Worm (Caenorhabditis elegans) whole organism, L1 larva: ENCODE results near the gene pafo-1.

Source experiments
- ama-1 ChIP-seq: fragments of 150-350 bp; optimal IDR thresholded peaks from 2 replicates; lab custom pipeline; 2014
- ceh-82 ChIP-seq, 3 experiments: fragments of 150-350 bp in 1 of 3; sonication (generic microtip) in 2 of 3; optimal IDR thresholded peaks; 2 replicates each; lab custom pipeline; 2014 to 2017; ENCODE audit warnings: missing biosample characterization in 3 of 3, missing genetic modification characterization in 3 of 3
- elt-2 ChIP-seq: sonication (generic microtip); optimal IDR thresholded peaks from 2 replicates; lab custom pipeline; 2016; ENCODE audit warnings: missing genetic modification characterization, mild to moderate bottlenecking, inconsistent platforms, missing compliant biosample characterization, missing genetic modification reagents
- elt-3 ChIP-seq, 6 experiments: fragments of 150-350 bp in 1 of 6; sonication (generic microtip); optimal IDR thresholded peaks; 2 replicates each; lab custom pipeline; 2017 to 2018; ENCODE audit warnings: missing biosample characterization in 6 of 6, missing genetic modification characterization in 6 of 6, inconsistent platforms in 1 of 6
- mdl-1 ChIP-seq, 2 experiments: fragments of 150-350 bp; optimal IDR thresholded peaks; 2 replicates each; lab custom pipeline; 2014 to 2017; ENCODE audit warnings: missing biosample characterization in 2 of 2, missing genetic modification characterization in 2 of 2, inconsistent platforms in 1 of 2
- nhr-12 ChIP-seq: sonication (generic microtip); optimal IDR thresholded peaks from 2 replicates; lab custom pipeline; 2017; ENCODE audit warnings: missing biosample characterization, missing genetic modification characterization
- nhr-237 ChIP-seq: fragments of 150-350 bp; optimal IDR thresholded peaks from 2 replicates; lab custom pipeline; 2014; ENCODE audit warnings: missing biosample characterization, missing genetic modification characterization
- nhr-47 ChIP-seq: sonication (generic microtip); optimal IDR thresholded peaks from 2 replicates; lab custom pipeline; 2016; ENCODE audit warnings: mild to moderate bottlenecking, missing genetic modification characterization, moderate library complexity, missing compliant biosample characterization
- zag-1 ChIP-seq: fragments of 150-350 bp; optimal IDR thresholded peaks from 2 replicates; lab custom pipeline; 2014; ENCODE audit warnings: missing biosample characterization, missing genetic modification characterization

ce11 chrV:11492456-11492855 lies 29.0 kb upstream of the pafo-1 start, which contains the start of gene T11F9.21:
- TF ChIP-seq mdl-1 (tag; optimal IDR thresholded peaks at IDR 0.05; lab: Kevin White, UChicago) (no peak), zag-1 (tag; lab: Kevin White, UChicago) (no peak), nhr-237 (no peak), nhr-12 (tag; lab: Kevin White, UChicago) (no peak), ceh-82 (tag; optimal IDR thresholded peaks at IDR 0.05; lab: Kevin White, UChicago) (no peak), elt-3 (tag; optimal IDR thresholded peaks at IDR 0.05; lab: Kevin White, UChicago) (no peak), nhr-47 (no peak), ama-1 (lab: Kevin White, UChicago) (no peak), elt-2 (tag; lab: Kevin White, UChicago) (no peak)
